Worm (Caenorhabditis elegans) whole organism, L4/young adult: ENCODE results near the gene M163.22.
A peak's percentile ranks its signal among the peaks of the same experiment; 100 is the strongest.

Experiments used
- W03F9.2 ChIP-seq: fragments of 150-350 bp; optimal IDR thresholded peaks from 2 replicates; lab custom pipeline; 2014; ENCODE audit warnings: missing biosample characterization, missing genetic modification characterization
- dao-5 ChIP-seq: sonication (generic microtip); optimal IDR thresholded peaks from 2 replicates; lab custom pipeline; 2016; ENCODE audit warnings: missing genotype, missing genetic modification characterization, moderate library complexity, missing compliant biosample characterization
- him-1 ChIP-seq: sonication (generic microtip); optimal IDR thresholded peaks from 2 replicates; lab custom pipeline; 2016; ENCODE audit warnings: missing genotype, missing genetic modification reagents, missing genetic modification characterization, missing compliant biosample characterization

M163.22 gene

DNA sequence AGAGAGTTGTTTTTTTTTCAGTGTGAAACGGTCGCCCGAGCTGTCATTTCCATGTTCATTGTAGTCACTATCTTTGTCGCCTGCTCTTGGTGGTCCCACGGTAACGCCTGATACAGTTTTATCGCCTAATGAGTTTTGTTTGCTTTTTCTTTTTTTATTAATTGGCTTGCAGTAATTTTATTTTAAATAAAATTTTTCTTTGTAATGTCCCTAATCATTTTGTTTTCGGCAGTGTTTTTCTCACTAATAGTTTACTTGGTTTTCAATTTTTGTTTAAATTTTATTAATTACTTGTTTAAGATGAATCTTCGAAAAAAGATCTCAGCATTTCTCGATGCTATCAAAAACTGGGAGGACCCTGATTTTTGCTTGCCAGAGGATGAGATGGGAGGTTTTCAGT is at the start of gene M163.22:
TSS of gene M163.22 (plus strand) at position 301 of the 400 bp plus-strand sequence.
- TF ChIP-seq dao-5, result no peak

DNA sequence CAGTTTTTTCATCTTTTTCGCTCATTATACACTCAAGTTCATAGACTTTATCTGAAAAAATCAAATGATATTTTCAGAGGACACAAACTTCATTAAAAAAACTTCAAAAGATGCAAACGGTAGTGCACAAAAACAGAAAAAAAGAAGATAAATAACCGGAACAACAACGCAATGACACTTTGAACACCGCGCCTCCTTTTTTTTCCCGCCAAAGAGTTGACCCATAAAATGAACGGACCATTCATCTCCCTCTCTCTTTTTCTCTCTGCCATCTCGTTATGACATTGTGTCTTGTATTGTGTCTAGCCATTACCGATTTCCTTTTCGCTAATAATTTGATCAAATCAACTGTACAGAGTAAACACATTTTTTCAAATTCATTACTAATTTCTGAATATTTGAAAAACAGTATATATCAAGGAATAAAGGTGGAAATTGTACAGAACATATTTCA is 44.1 kb upstream of the M163.22 start, which contains the start of gene F23D12.2:
TSS of gene F23D12.2 (minus strand) at position 51 of the 454 bp plus-strand sequence.
- no peak for TF ChIP-seq dao-5
- no peak for TF ChIP-seq him-1 (tag; lab: Kevin White, UChicago)
- TF ChIP-seq W03F9.2, result no peak

DNA sequence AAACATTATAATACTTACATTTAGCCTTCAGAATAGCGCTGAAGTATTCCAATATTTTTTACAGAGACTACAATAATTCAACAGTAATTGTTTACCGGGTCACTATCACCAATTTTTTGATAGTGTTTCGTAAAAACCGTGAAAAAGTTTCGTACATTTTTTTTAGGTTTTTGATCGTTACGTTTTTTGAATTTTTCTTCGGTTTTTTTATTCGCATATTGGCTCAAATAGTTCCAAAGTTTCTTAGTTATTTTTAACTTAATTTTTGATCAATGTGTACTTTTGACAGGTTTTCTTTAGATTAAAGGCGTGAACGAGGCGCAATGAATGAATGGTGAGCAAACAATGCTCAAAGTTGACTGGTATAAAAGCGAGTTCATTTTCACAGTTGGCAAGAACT is 42.6 kb upstream of the M163.22 start, which contains the start of gene fipr-3:
TSS of gene fipr-3 (plus strand) at position 301 of the 400 bp plus-strand sequence.
- TF ChIP-seq him-1 (tag; lab: Kevin White, UChicago), result no peak
- TF ChIP-seq W03F9.2, result no peak
- TF ChIP-seq dao-5, result no peak

DNA sequence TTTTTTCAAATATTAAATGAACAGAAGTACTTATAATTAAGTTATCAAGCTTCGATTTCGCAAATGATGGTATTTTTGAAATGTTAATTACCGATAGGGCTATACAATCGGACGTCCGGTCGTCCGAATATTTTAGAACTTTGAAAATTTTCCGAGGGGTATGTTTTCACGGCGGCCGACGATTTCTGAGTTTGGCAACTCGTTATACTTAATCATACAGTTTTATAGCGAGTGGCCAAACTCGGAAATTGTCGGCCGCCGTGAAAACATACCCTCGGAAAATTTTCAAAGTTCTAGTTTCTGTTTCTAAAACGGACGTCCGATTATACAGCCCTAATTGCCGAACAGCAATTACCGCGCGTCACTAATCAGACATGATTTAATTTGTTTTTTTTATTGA is 41.5 kb upstream of the M163.22 start:
- TF ChIP-seq dao-5, result no peak
- no peak for TF ChIP-seq W03F9.2
- no peak for TF ChIP-seq him-1 (tag; lab: Kevin White, UChicago)

DNA sequence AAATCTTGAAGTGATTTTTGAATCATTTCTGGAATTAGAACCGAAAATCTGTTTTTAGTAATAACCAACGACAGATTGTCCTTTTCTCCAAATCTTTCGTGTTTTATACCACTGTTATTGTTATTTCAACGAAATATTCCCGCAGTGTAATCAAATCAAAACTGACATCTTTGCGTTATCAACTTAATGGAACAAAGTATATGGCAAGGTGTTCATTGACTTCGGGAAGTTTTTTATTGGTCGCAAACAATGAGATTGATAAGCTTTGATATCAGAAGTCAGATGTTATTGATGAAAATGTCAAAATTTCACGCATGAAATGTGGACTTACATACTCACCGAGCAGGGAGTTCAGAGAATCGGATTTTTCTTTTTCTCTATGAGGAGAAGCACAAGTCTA is 41.0 kb upstream of the M163.22 start, which contains the start of gene F23D12.11:
TSS of gene F23D12.11 (minus strand) at position 79 of the 400 bp plus-strand sequence.
- no peak for TF ChIP-seq him-1 (tag; lab: Kevin White, UChicago)
- no peak for TF ChIP-seq dao-5
- TF ChIP-seq W03F9.2, result no peak

DNA sequence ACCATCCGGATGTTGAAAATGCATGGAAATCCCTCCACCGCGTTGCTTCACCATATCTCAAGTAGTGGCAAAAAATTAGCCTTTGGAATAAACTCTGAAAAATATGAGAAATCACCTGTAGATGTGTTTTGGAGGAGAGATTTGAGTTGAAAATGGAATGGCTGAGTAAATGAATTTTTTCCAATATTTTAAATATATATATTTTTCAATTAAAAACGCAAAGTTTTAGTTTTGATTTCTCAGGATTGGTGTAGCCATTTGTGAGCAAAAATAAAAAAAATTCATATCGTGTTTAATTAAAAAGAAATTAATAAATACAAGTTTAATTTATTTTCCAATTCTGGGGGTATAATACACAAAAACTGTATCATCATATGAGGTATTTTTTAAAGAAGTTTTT is 37.6 kb upstream of the M163.22 start, which contains the start of gene F23D12.1:
TSS of gene F23D12.1 (minus strand) at position 101 of the 400 bp plus-strand sequence.
- TF ChIP-seq him-1 (tag; lab: Kevin White, UChicago), result no peak
- TF ChIP-seq W03F9.2, result no peak
- no peak for TF ChIP-seq dao-5

DNA sequence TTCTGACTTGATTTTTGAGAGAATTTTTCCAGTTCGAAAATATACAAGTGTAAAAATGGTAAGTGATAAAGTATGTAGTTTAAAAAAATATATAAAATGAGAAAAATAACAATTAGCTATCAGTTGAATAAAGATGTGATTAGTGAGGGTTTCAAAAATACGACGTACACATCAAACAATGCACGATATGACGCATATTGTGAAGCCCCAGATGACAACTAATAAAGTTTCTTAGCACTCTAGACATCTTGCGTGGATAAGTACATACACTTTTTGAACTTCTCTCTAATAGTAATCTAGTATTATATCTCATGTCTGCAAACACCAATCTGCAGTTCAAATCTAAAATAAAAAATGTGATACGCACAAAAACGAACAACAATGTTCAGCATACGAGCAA is 35.3 kb upstream of the M163.22 start:
- TF ChIP-seq dao-5, result no peak

DNA sequence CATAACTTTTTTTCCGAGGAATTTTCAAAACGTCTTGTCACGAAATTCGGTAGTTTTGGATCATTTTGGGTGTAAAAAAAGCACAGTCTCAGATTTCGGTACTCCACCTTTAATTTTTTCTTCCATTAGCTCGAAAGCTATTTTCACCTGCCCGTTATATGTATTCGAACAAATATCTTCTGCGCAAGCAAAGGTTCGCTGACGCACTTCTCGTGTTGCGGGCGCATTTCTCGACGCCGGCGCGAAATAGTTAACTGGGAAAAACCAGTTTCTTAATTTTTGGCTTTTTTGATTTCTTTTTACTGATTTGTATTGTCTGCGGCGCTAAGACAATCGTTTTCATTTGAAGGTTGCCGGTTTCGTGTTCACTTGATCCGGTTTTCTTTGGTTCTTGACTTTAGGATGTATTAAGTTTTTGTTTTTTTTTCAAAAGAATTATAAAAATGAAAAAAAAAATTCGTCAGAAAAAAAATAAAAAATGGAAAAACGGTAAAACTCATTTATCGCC is 30.0 kb upstream of the M163.22 start:
- TF ChIP-seq W03F9.2, result no peak
- TF ChIP-seq dao-5, result no peak
- TF ChIP-seq him-1 (tag; lab: Kevin White, UChicago), result no peak

DNA sequence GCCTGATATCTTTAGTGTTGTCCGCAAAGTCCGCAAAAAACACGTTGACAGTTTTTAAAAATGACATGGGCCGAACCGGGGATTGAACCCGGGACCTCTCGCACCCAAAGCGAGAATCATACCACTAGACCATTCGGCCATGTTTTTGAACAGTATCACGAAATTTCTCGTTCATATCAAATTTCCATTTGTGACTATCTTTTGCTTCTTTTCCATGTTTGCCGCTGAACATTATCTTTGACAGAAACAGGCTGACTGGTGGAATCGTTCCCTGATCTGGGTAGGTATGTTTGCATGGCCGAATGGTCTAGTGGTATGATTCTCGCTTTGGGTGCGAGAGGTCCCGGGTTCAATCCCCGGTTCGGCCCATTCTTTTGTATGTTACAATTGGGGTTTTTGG is 27.9 kb upstream of the M163.22 start:
- TF ChIP-seq W03F9.2, result peak; percentile 12

DNA sequence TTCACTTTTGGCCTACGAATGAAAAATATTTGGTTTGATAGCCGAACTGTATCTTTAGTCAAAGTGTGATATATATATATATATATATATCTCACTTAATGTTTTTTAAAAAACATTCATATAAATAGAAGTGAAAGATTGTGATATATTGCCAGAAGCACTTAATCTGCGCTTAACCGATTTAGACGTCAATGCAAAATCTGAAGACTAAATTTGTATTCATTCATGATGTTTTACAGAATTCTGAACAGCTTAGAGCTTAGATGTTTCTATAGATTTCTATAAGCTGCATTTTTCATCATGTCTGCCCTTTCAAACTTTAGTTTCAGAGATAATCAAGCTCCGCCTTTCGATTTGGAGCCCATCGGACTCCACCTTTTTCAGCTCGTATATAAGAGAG is 23.4 kb upstream of the M163.22 start, which contains the start of gene F23D12.3:
TSS of gene F23D12.3 (plus strand) at position 301 of the 400 bp plus-strand sequence.
- TF ChIP-seq W03F9.2, result no peak
- TF ChIP-seq dao-5, result no peak
- no peak for TF ChIP-seq him-1 (tag; lab: Kevin White, UChicago)

DNA sequence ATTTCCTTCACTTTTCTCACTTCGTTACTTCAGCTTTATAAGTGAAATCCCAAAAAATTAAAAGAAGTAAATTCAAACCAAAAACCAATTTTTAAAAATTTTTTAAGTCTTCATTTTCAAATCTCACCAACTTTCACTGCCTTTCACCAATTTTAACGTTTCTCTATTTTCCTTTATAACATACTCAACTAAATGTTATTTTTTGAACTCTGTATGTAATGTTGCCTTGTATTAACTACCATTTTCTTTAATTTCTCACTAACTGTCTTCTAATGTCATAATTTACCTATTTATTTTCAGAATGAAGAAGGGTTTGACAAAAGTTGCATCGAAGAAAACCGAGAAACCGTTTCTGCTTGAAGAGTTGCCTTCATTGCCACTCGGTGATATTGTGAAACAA is 21.0 kb upstream of the M163.22 start, which contains the start of gene F23D12.4:
TSS of gene F23D12.4 (plus strand) at position 301 of the 400 bp plus-strand sequence.
- TF ChIP-seq W03F9.2, result no peak
- TF ChIP-seq dao-5, result no peak
- no peak for TF ChIP-seq him-1 (tag; lab: Kevin White, UChicago)

DNA sequence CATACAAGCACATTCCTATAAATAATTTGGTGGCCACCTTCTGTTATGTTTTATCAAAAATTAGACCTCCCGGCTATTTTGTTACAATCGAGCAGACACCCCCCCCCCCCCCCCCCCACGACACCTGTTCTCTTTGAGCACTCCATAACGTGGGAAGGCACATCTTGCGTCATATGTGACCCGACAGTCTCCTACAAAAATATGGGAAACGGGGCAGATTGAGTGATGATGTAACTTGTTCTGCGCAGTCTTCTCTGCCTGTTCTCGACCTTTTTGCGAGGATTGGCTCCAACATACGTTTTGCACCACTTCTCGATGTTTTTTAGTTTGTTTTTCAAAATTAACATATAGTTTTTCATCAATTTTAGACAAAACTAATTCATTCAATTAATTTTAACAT is 18.2 kb upstream of the M163.22 start:
- no peak for TF ChIP-seq W03F9.2
- TF ChIP-seq him-1 (tag; lab: Kevin White, UChicago), result no peak
- no peak for TF ChIP-seq dao-5

DNA sequence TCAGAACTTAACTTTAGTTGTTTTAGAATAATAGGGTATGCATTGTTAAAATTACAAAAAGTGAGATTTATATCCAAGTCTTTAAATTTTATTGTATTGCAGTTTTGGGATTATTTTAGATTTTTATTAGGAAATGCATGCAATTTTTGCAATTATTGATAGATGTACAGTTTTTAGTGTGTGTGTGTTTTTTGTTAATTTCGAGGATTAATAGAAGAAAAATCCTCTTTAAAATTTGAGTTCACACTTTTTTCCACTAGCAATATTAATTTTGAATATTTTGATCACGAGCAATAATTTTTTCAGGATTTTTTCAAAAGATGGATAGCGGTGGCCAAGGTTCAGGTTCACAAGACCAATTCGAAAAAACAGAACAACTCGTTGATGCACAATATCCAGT is 17.8 kb upstream of the M163.22 start, which contains the start of gene jmjd-3.2:
TSS of gene jmjd-3.2 (plus strand) at position 301 of the 400 bp plus-strand sequence.
- TF ChIP-seq dao-5 (no peak), W03F9.2 (no peak), him-1 (tag; lab: Kevin White, UChicago) (no peak)

DNA sequence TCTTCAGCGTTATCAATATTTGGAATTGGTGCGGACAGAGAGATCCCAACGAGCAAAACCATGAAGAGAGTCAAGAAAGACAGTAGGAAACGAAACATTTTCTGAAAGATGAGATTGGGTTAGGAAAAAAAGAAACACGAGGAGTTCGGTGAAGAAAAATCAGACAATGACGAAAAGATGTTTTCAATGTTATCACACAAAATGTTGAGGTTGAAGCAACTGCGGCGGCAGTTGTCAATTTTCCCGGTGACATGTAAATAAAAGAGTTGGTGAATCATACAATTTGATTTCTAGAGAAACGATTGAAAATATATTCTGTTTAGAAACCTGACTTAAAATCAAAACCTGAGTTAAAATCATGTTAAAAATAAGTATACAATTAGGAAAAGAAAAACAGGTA is 12.0 kb upstream of the M163.22 start, which contains the start of gene F23D12.7:
TSS of gene F23D12.7 (minus strand) at position 101 of the 400 bp plus-strand sequence.
- TF ChIP-seq W03F9.2 (no peak), him-1 (tag; lab: Kevin White, UChicago) (no peak), dao-5 (no peak)

DNA sequence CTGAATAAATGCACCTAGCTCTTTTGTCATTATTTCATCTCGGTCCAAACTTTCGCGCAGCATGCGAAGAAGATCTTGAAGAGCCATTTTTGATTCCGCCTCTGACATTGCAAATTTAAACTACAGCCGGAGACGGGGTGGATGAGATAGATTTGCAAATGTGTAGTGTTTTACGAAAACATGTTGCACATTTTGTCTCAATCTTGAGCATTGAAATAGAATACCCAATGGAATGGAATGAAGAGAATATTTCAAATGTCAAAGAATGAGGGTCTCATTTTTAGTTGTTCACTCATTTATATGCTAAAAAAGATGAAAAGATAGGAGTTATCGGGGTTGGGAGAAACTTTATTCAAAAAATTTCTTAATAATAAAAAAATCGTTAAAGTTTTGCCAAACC is 10.3 kb upstream of the M163.22 start, which contains the start of gene Y66C5A.1:
TSS of gene Y66C5A.1 (minus strand) at position 101 of the 400 bp plus-strand sequence.
- no peak for TF ChIP-seq him-1 (tag; lab: Kevin White, UChicago)
- TF ChIP-seq dao-5, result no peak
- TF ChIP-seq W03F9.2, result no peak

DNA sequence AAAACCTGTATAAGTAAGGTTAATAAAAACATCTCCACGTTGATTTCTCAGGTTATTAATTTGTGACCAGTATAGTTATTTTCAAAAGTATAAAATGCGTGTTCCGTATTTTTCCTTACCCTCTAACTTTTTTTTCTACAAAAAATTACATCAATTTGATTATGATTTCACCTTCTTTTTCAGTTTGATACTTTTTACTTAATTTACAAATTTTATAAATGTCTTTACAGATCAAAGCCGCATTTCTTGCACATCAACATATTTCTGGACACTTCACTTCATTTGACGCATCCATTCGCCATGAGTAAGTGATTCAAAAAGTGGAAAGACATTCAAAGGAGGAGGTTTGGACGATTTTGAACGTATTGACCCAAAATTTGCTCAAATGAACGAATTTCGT is 5.3 kb upstream of the M163.22 start, which contains the start of gene Y66C5A.2:
TSS of gene Y66C5A.2 (plus strand) at position 301 of the 400 bp plus-strand sequence.
- TF ChIP-seq him-1 (tag; lab: Kevin White, UChicago) (no peak), dao-5 (no peak), W03F9.2 (no peak)
